Worm (Caenorhabditis elegans) whole organism, early embryonic: Measurements from ENCODE around the gene ttr-27.

Source experiments
- B0310.2 ChIP-seq: sonication (generic microtip); optimal IDR thresholded peaks from 2 replicates; lab custom pipeline; 2016; ENCODE audit warnings: mild to moderate bottlenecking, missing genetic modification characterization, missing compliant biosample characterization
- F13C5.2 ChIP-seq: sonication (generic microtip); optimal IDR thresholded peaks from 2 replicates; lab custom pipeline; 2017; ENCODE audit warnings: mild to moderate bottlenecking, missing genetic modification characterization, inconsistent platforms, missing compliant biosample characterization
- aly-1 ChIP-seq: sonication (generic microtip); optimal IDR thresholded peaks from 2 replicates; lab custom pipeline; 2016; ENCODE audit warnings: missing genetic modification characterization, missing compliant biosample characterization
- ama-1 ChIP-seq: fragments of 150-350 bp; optimal IDR thresholded peaks from 2 replicates; lab custom pipeline; 2014
- ceh-13 ChIP-seq: fragments of 200-800 bp; sonication (Bioruptor generic); optimal IDR thresholded peaks from 2 replicates; lab custom pipeline; 2018; ENCODE audit warnings: mild to moderate bottlenecking, missing genetic modification characterization, missing compliant biosample characterization
- ceh-36 ChIP-seq: sonication (generic microtip); optimal IDR thresholded peaks from 2 replicates; lab custom pipeline; 2016; ENCODE audit warnings: missing genetic modification characterization, inconsistent platforms, missing compliant biosample characterization
- ets-7 ChIP-seq: sonication (generic microtip); optimal IDR thresholded peaks from 2 replicates; lab custom pipeline; 2016; ENCODE audit warnings: missing genotype, missing genetic modification characterization, missing compliant biosample characterization
- flt-1 ChIP-seq: fragments of 200-800 bp; sonication (Bioruptor generic); IDR thresholded peaks from 2 replicates; pipeline ENCODE4 v1.3.6; 2022; ENCODE audit warnings: missing genetic modification characterization, missing compliant biosample characterization
- hmbx-1 ChIP-seq: sonication (generic microtip); optimal IDR thresholded peaks from 2 replicates; lab custom pipeline; 2016; ENCODE audit warnings: mild to moderate bottlenecking, missing genetic modification characterization, missing compliant biosample characterization
- hmg-4 ChIP-seq: fragments of 200-800 bp; sonication (Bioruptor generic); optimal IDR thresholded peaks from 2 replicates; lab custom pipeline; 2018; ENCODE audit warnings: mild to moderate bottlenecking, missing genetic modification characterization, missing compliant biosample characterization
- hnd-1 ChIP-seq: sonication (generic microtip); optimal IDR thresholded peaks from 2 replicates; lab custom pipeline; 2016; ENCODE audit warnings: missing genetic modification characterization, missing compliant biosample characterization
- pes-1 ChIP-seq: fragments of 200-800 bp; sonication (Bioruptor generic); IDR thresholded peaks from 2 replicates; pipeline ENCODE4 v1.3.6; 2022; ENCODE audit warnings: missing genetic modification reagents, missing genetic modification characterization, missing compliant biosample characterization
- scrt-1 ChIP-seq: fragments of 200-800 bp; sonication (Bioruptor generic); IDR thresholded peaks from 2 replicates; pipeline ENCODE4 v1.3.6; 2022; ENCODE audit warnings: missing genetic modification characterization, missing compliant biosample characterization
- sea-1 ChIP-seq: fragments of 200-800 bp; sonication (Bioruptor generic); conservative IDR thresholded peaks from 2 replicates; pipeline ENCODE4 v1.3.6; 2022; ENCODE audit warnings: missing genetic modification characterization, missing compliant biosample characterization
- tbx-11 ChIP-seq: fragments of 200-800 bp; sonication (Bioruptor generic); IDR thresholded peaks from 2 replicates; pipeline ENCODE4 v1.3.6; 2022; ENCODE audit warnings: missing genetic modification characterization, missing compliant biosample characterization
- tbx-37 ChIP-seq: fragments of 200-800 bp; sonication (Bioruptor generic); conservative IDR thresholded peaks from 2 replicates; pipeline ENCODE4 v1.3.6; 2022; ENCODE audit warnings: missing genetic modification reagents, missing genetic modification characterization, missing compliant biosample characterization
- tra-4 ChIP-seq: sonication (generic microtip); optimal IDR thresholded peaks from 2 replicates; lab custom pipeline; 2017; ENCODE audit warnings: missing genetic modification characterization, missing compliant biosample characterization

ttr-27 gene

ce11 chrV:12941797-12942474, 38.0 kb upstream of the ttr-27 start, which contains the start of gene T16G1.4:
TSS of gene T16G1.4 (minus strand) at chrV:12941847.
- no peak for TF ChIP-seq flt-1
- TF ChIP-seq B0310.2 (tag; lab: Kevin White, UChicago): no peak
- no peak for TF ChIP-seq ceh-36 (tag; lab: Kevin White, UChicago)
- TF ChIP-seq tbx-11 (GFP tag; lab: Robert Waterston, UW): no peak
- no peak for TF ChIP-seq sea-1
- TF ChIP-seq F13C5.2: no peak
- no peak for TF ChIP-seq ets-7 (tag; lab: Kevin White, UChicago)
- TF ChIP-seq tbx-37 (GFP tag; lab: Robert Waterston, UW): no peak
- no peak for TF ChIP-seq hmg-4 (GFP tag; lab: Kevin White, UChicago)
- TF ChIP-seq aly-1 (tag; lab: Kevin White, UChicago): no peak
- no peak for TF ChIP-seq tra-4
- TF ChIP-seq ama-1 (lab: Kevin White, UChicago): no peak
- TF ChIP-seq ceh-13 (GFP tag; lab: Kevin White, UChicago): no peak
- TF ChIP-seq scrt-1: no peak
- no peak for TF ChIP-seq hmbx-1 (tag; lab: Kevin White, UChicago)

DNA sequence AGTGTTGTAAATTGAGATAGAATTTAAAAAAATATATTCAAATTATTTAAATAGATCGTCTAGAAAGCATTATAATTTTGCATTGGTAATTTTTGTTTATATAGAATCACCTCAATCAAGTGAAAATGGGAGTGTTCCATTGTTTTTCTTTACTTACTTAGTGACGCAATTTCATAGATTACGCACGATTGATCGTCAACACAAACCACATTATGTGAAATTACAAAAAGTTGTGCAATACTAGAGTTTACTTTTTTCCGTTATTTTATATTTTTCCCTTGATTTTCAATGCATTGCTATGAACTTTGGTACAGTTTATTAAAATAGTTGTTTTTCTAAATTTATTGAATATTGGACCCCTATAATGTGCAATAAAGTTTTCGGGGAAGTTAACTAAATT, 35.5 kb upstream of the ttr-27 start, which contains the start of gene T16G1.5:
TSS of gene T16G1.5 (minus strand) at position 119 of the 400 bp plus-strand sequence.
- TF ChIP-seq B0310.2 (tag; lab: Kevin White, UChicago) (no peak), scrt-1 (no peak), hmbx-1 (tag; lab: Kevin White, UChicago) (no peak), ama-1 (lab: Kevin White, UChicago) (no peak), pes-1 (GFP tag; lab: Robert Waterston, UW) (no peak), aly-1 (tag; lab: Kevin White, UChicago) (no peak), hnd-1 (tag; lab: Kevin White, UChicago) (no peak), tra-4 (no peak), flt-1 (no peak)

DNA sequence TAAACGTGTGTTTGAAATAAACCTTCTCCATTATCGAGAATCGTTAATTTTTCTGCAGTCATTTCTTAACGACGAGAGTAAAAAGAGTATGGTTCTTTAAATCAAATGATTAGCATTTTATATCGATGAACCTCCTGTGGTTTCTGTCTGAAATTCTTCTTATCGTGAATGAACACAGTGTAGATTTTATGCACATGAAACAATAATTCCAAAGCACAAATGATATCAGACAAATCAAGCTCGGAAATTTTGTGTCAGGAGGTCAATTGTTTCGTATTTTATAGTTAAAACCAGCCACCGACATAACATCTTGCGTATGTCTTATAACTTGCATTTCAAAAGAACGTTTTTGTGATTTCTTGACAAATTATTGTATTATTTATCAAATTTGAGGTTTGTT, 33.2 kb upstream of the ttr-27 start, which contains the start of gene T16G1.6:
TSS of gene T16G1.6 (minus strand) at position 77 of the 400 bp plus-strand sequence.
- TF ChIP-seq hnd-1 (tag; lab: Kevin White, UChicago) (no peak), F13C5.2 (no peak), tra-4 (no peak), tbx-37 (GFP tag; lab: Robert Waterston, UW) (no peak), flt-1 (no peak), aly-1 (tag; lab: Kevin White, UChicago) (no peak), pes-1 (GFP tag; lab: Robert Waterston, UW) (no peak), B0310.2 (tag; lab: Kevin White, UChicago) (no peak), hmg-4 (GFP tag; lab: Kevin White, UChicago) (no peak), tbx-11 (GFP tag; lab: Robert Waterston, UW) (no peak)

- no peak for TF ChIP-seq hnd-1 (tag; lab: Kevin White, UChicago)
- no peak for TF ChIP-seq F13C5.2
- no peak for TF ChIP-seq B0310.2 (tag; lab: Kevin White, UChicago)
- no peak for TF ChIP-seq aly-1 (tag; lab: Kevin White, UChicago)
- no peak for TF ChIP-seq sea-1
Observed at ce11 chrV:12934976-12935375, 31.1 kb upstream of the ttr-27 start, which contains the start of gene T16G1.7. TSS of gene T16G1.7 (minus strand) at chrV:12935112.

ce11 chrV:12933654-12934053, 29.8 kb upstream of the ttr-27 start:
- no peak for TF ChIP-seq aly-1 (tag; lab: Kevin White, UChicago)
- no peak for TF ChIP-seq sea-1
- no peak for TF ChIP-seq pes-1 (GFP tag; lab: Robert Waterston, UW)
- TF ChIP-seq ama-1 (lab: Kevin White, UChicago): no peak
- TF ChIP-seq tra-4: no peak

DNA sequence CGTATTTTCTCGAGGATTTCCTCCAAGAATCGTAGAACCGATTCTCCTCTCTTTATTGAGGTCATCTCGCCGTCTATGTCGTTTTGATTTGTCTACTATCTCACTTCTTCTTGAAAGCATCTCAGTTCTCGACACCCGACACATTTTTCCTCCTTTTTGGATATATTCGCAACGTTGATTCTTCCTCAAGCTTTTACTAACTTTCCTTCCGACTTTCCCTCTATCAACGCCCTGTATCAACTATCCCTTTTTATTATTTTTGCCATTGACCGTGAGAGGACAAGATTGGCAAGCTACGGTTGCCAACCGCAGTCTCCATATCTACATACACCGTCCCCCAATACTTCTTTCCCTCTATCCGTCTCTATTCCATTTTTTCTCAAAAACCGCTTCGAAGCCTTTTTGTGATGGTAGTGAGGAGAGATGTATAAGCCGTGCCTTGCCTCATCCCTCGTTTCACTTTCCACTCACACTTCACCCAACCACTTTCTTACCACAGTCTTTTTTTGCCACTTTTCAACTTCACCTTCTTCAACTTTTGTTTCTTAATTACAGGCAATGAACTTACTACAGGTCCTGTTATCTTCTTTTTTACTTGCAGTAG, 25.1 kb upstream of the ttr-27 start, which contains the start of gene T16G1.2:
TSS of gene T16G1.2 (plus strand) at position 554 of the 604 bp plus-strand sequence.
- TF ChIP-seq aly-1 (tag; lab: Kevin White, UChicago) (no peak), hmbx-1 (tag; lab: Kevin White, UChicago) (no peak), tbx-37 (GFP tag; lab: Robert Waterston, UW) (no peak), pes-1 (GFP tag; lab: Robert Waterston, UW) (no peak), hnd-1 (tag; lab: Kevin White, UChicago) (no peak), hmg-4 (GFP tag; lab: Kevin White, UChicago) (no peak), ceh-36 (tag; lab: Kevin White, UChicago) (no peak), tra-4 (no peak), scrt-1 (no peak), flt-1 (no peak), ama-1 (lab: Kevin White, UChicago) (no peak), F13C5.2 (no peak), ets-7 (tag; lab: Kevin White, UChicago) (no peak), tbx-11 (GFP tag; lab: Robert Waterston, UW) (no peak), sea-1 (no peak)

DNA sequence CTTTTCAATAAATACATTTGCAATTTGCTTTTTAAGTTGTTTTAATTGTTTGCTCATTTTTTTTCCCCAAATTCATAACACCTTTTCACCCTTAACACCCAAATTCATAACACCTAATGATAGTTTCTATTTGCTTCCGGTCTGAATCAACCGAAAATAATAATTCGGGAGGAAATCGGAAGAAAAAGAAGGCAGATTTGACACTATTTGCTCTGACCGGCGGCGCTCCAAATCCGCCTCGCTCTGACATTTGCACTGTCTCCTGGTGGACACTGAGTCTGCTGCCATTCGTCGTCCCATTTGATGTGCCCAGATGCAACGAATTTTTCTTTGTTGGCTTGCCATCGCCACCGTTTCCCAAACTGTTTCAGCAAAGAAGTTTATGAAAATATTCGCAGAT, 20.2 kb upstream of the ttr-27 start, which contains the start of gene pqn-67:
TSS of gene pqn-67 (plus strand) at position 301 of the 400 bp plus-strand sequence.
- TF ChIP-seq tra-4 (no peak), flt-1 (no peak), pes-1 (GFP tag; lab: Robert Waterston, UW) (no peak), hmbx-1 (tag; lab: Kevin White, UChicago) (no peak), B0310.2 (tag; lab: Kevin White, UChicago) (no peak), tbx-11 (GFP tag; lab: Robert Waterston, UW) (no peak), hnd-1 (tag; lab: Kevin White, UChicago) (no peak), aly-1 (tag; lab: Kevin White, UChicago) (no peak), ama-1 (lab: Kevin White, UChicago) (no peak), sea-1 (no peak), scrt-1 (no peak), hmg-4 (GFP tag; lab: Kevin White, UChicago) (no peak), ceh-13 (GFP tag; lab: Kevin White, UChicago) (no peak), ceh-36 (tag; lab: Kevin White, UChicago) (no peak), tbx-37 (GFP tag; lab: Robert Waterston, UW) (no peak), ets-7 (tag; lab: Kevin White, UChicago) (no peak), F13C5.2 (no peak)
